Fruit fly (Drosophila melanogaster) whole organism, embryonic: ENCODE measurements around the gene CG13965.
A peak's percentile ranks its signal among the peaks of the same experiment; 100 is the strongest.

Experiments used
- CG10321 ChIP-seq: fragments of 200-800 bp; sonication (Bioruptor generic); IDR thresholded peaks from 2 replicates; pipeline ENCODE4 v1.3.6; 2022; ENCODE audit warnings: missing biosample characterization, missing genetic modification characterization
- CG10979 ChIP-seq: fragments of 200-800 bp; sonication (Bioruptor generic); optimal IDR thresholded peaks from 2 replicates; lab custom pipeline; 2018; ENCODE audit warnings: missing biosample characterization, mild to moderate bottlenecking, missing genetic modification characterization, moderate library complexity
- CG12744 ChIP-seq: fragments of 200-800 bp; sonication (Bioruptor generic); optimal IDR thresholded peaks from 2 replicates; lab custom pipeline; 2016; ENCODE audit warnings: missing biosample characterization, missing genetic modification characterization
- CG12942 ChIP-seq: fragments of 200-800 bp; sonication (Bioruptor generic); optimal IDR thresholded peaks from 3 replicates; lab custom pipeline; 2016; ENCODE audit warnings: missing biosample characterization, missing genetic modification characterization
- CG13624 ChIP-seq: fragments of 200-800 bp; sonication (Bioruptor generic); optimal IDR thresholded peaks from 2 replicates; lab custom pipeline; 2016; ENCODE audit warnings: missing biosample characterization, missing genetic modification characterization
- CG34224 ChIP-seq: fragments of 200-800 bp; sonication (Bioruptor generic); IDR thresholded peaks from 3 replicates; pipeline ENCODE4 v1.3.6; 2022; ENCODE audit warnings: missing biosample characterization, missing genetic modification characterization; ENCODE audit not compliant: partially characterized antibody
- CG34376 ChIP-seq: fragments of 200-800 bp; sonication (Bioruptor generic); optimal IDR thresholded peaks from 2 replicates; lab custom pipeline; 2018; ENCODE audit warnings: missing biosample characterization, mild to moderate bottlenecking, missing genetic modification characterization
- CG34422 ChIP-seq: fragments of 200-800 bp; sonication (Bioruptor generic); IDR thresholded peaks from 3 replicates; pipeline ENCODE4 v1.3.6; 2022; ENCODE audit warnings: missing biosample characterization, missing genetic modification characterization
- CG3726 ChIP-seq: fragments of 200-800 bp; sonication (Bioruptor generic); IDR thresholded peaks from 3 replicates; pipeline ENCODE4, ENCODE4 v1.3.6; 2022; ENCODE audit warnings: missing biosample characterization, missing genetic modification characterization
- CG3838 ChIP-seq: fragments of 200-800 bp; sonication (Bioruptor generic); optimal IDR thresholded peaks from 3 replicates; lab custom pipeline; 2016; ENCODE audit warnings: missing biosample characterization, missing genetic modification characterization
- CG4328 ChIP-seq: fragments of 200-800 bp; sonication (Bioruptor generic); optimal IDR thresholded peaks from 3 replicates; lab custom pipeline; 2017; ENCODE audit warnings: missing biosample characterization, missing genetic modification reagents, missing genetic modification characterization
- CG5180 ChIP-seq: fragments of 200-800 bp; sonication (Bioruptor generic); optimal IDR thresholded peaks from 3 replicates; lab custom pipeline; 2017; ENCODE audit warnings: missing biosample characterization, missing genetic modification characterization, mild to moderate bottlenecking, moderate library complexity, missing genetic modification reagents
- CG6813 ChIP-seq: fragments of 200-800 bp; sonication (Bioruptor generic); optimal IDR thresholded peaks from 2 replicates; lab custom pipeline; 2017; ENCODE audit warnings: missing biosample characterization, missing genetic modification characterization, mild to moderate bottlenecking, moderate library complexity, missing genetic modification reagents
- CG8359 ChIP-seq: fragments of 200-800 bp; sonication (Bioruptor generic); optimal IDR thresholded peaks from 2 replicates; lab custom pipeline; 2017; ENCODE audit warnings: missing biosample characterization, mild to moderate bottlenecking, missing genetic modification characterization, borderline replicate concordance
- CG8765 ChIP-seq: fragments of 200-800 bp; sonication (Bioruptor generic); IDR thresholded peaks from 2 replicates; pipeline ENCODE4 v1.3.6; 2022; ENCODE audit warnings: missing biosample characterization, missing genetic modification characterization
- CG8924 ChIP-seq: fragments of 200-800 bp; optimal IDR thresholded peaks from 3 replicates; lab custom pipeline; 2019; ENCODE audit warnings: missing biosample characterization, mild to moderate bottlenecking, missing genetic modification characterization, moderate library complexity
- CG9817 ChIP-seq: fragments of 200-800 bp; sonication (Bioruptor generic); optimal IDR thresholded peaks from 2 replicates; lab custom pipeline; 2018; ENCODE audit warnings: missing biosample characterization, mild to moderate bottlenecking, missing genetic modification characterization, moderate library complexity
- CG9876 ChIP-seq: fragments of 200-800 bp; sonication (Bioruptor generic); optimal IDR thresholded peaks from 2 replicates; lab custom pipeline; 2016; ENCODE audit warnings: missing biosample characterization, missing genetic modification characterization
- Dll ChIP-seq: fragments of 200-800 bp; sonication (Bioruptor generic); IDR thresholded peaks from 4 replicates; pipeline ENCODE4 v1.3.6; 2022; ENCODE audit warnings: missing biosample characterization, missing genetic modification characterization; ENCODE audit not compliant: partially characterized antibody
- Fer1 ChIP-seq: fragments of 200-800 bp; sonication (Bioruptor generic); optimal IDR thresholded peaks from 2 replicates; lab custom pipeline; 2017; ENCODE audit warnings: missing biosample characterization, mild to moderate bottlenecking, missing genetic modification characterization
- GATAe ChIP-seq: fragments of 200-800 bp; sonication (Bioruptor generic); conservative IDR thresholded peaks from 2 replicates; pipeline ENCODE4 v1.3.6; 2022; ENCODE audit warnings: missing biosample characterization, missing genetic modification characterization
- Gsc ChIP-seq: fragments of 200-800 bp; sonication (Bioruptor generic); IDR thresholded peaks from 2 replicates; pipeline ENCODE4 v1.3.6; 2022; ENCODE audit warnings: missing biosample characterization, missing genetic modification characterization
- HLH4C ChIP-seq: fragments of 200-800 bp; sonication (Bioruptor generic); IDR thresholded peaks from 3 replicates; pipeline ENCODE4 v1.3.6; 2022; ENCODE audit warnings: missing biosample characterization, missing genetic modification characterization; ENCODE audit not compliant: partially characterized antibody
- Hey ChIP-seq: fragments of 200-800 bp; sonication (Bioruptor generic); optimal IDR thresholded peaks from 3 replicates; lab custom pipeline; 2018; ENCODE audit warnings: missing biosample characterization, mild to moderate bottlenecking, missing genetic modification characterization
- Lim3 ChIP-seq: fragments of 200-800 bp; sonication (Bioruptor generic); IDR thresholded peaks from 2 replicates; pipeline ENCODE4 v1.3.6; 2022; ENCODE audit warnings: missing biosample characterization, missing genetic modification characterization
- Nf-YB ChIP-seq: fragments of 200-800 bp; sonication (Bioruptor generic); optimal IDR thresholded peaks from 3 replicates; lab custom pipeline; 2019; ENCODE audit warnings: missing biosample characterization, mild to moderate bottlenecking, missing genetic modification characterization, moderate library complexity
- Poxn ChIP-seq: fragments of 200-800 bp; sonication (Bioruptor generic); IDR thresholded peaks from 2 replicates; pipeline ENCODE4 v1.3.6; 2022; ENCODE audit warnings: missing biosample characterization, missing genetic modification characterization
- Sox102F ChIP-seq: fragments of 200-800 bp; sonication (Bioruptor generic); optimal IDR thresholded peaks from 2 replicates; lab custom pipeline; 2018; ENCODE audit warnings: missing biosample characterization, mild to moderate bottlenecking, missing genetic modification characterization, moderate library complexity
- TFAM ChIP-seq: fragments of 200-800 bp; sonication (Bioruptor generic); optimal IDR thresholded peaks from 2 replicates; lab custom pipeline; 2017; ENCODE audit warnings: missing biosample characterization, missing genetic modification characterization, inconsistent platforms
- amos ChIP-seq: fragments of 200-800 bp; sonication (Bioruptor generic); IDR thresholded peaks from 2 replicates; pipeline ENCODE4 v1.3.6; 2022; ENCODE audit warnings: missing biosample characterization, missing genetic modification characterization; ENCODE audit not compliant: partially characterized antibody
- ash1 ChIP-seq: fragments of 200-800 bp; sonication (Bioruptor generic); optimal IDR thresholded peaks from 2 replicates; lab custom pipeline; 2018; ENCODE audit warnings: missing biosample characterization, mild to moderate bottlenecking, missing genetic modification characterization
- chif ChIP-seq, 2 experiments: fragments of 200-800 bp; sonication (Bioruptor generic); optimal IDR thresholded peaks; 3 replicates each; lab custom pipeline; 2016; ENCODE audit warnings: missing biosample characterization in 2 of 2, missing genetic modification characterization in 2 of 2
- crc ChIP-seq: fragments of 200-800 bp; sonication (Bioruptor generic); optimal IDR thresholded peaks from 2 replicates; lab custom pipeline; 2016; ENCODE audit warnings: missing biosample characterization, missing genetic modification characterization
- en ChIP-seq: fragments of 200-800 bp; sonication (Bioruptor generic); optimal IDR thresholded peaks from 2 replicates; lab custom pipeline; 2016; ENCODE audit warnings: missing biosample characterization, missing genetic modification characterization
- fd3F ChIP-seq: fragments of 200-800 bp; sonication (Bioruptor generic); optimal IDR thresholded peaks from 2 replicates; lab custom pipeline; 2018; ENCODE audit warnings: missing biosample characterization, mild to moderate bottlenecking, missing genetic modification characterization, moderate library complexity
- gsb ChIP-seq: fragments of 200-800 bp; sonication (Bioruptor generic); IDR thresholded peaks from 2 replicates; pipeline ENCODE4 v1.3.6; 2022; ENCODE audit warnings: missing biosample characterization, missing genetic modification characterization
- ind ChIP-seq: fragments of 200-800 bp; sonication (Bioruptor generic); optimal IDR thresholded peaks from 3 replicates; lab custom pipeline; 2016; ENCODE audit warnings: missing biosample characterization, missing genetic modification characterization
- kni ChIP-seq: fragments of 200-800 bp; sonication (Bioruptor generic); optimal IDR thresholded peaks from 3 replicates; lab custom pipeline; 2017; ENCODE audit warnings: mild to moderate bottlenecking, missing biosample characterization, missing genetic modification reagents, missing genetic modification characterization
- lola ChIP-seq, 3 experiments: fragments of >200 bp in 2 of 3; fragments of 200-800 bp in 1 of 3; sonication (Bioruptor generic) in 1 of 3; optimal IDR thresholded peaks; 2 replicates each; lab custom pipeline; 2017 to 2019; ENCODE audit warnings: missing biosample characterization in 3 of 3, missing genetic modification characterization in 3 of 3, mild to moderate bottlenecking in 1 of 3, moderate library complexity in 1 of 3
- p53 ChIP-seq: fragments of 200-800 bp; sonication (Bioruptor generic); optimal IDR thresholded peaks from 2 replicates; lab custom pipeline; 2016; ENCODE audit warnings: missing biosample characterization, missing genetic modification characterization
- pan ChIP-seq, 4 experiments: fragments of >200 bp in 3 of 4; fragments of 200-800 bp in 1 of 4; sonication (Bioruptor generic) in 1 of 4; optimal IDR thresholded peaks in 3 of 4; IDR thresholded peaks in 1 of 4; 2 replicates each; pipeline versions ENCODE4 v1.3.6 to Lab custom; 2017 to 2022; ENCODE audit warnings: missing biosample characterization in 2 of 4, missing genetic modification characterization in 2 of 4, mixed read lengths in 1 of 4
- pb ChIP-seq: fragments of 200-800 bp; sonication (Bioruptor generic); optimal IDR thresholded peaks from 3 replicates; lab custom pipeline; 2016; ENCODE audit warnings: missing biosample characterization, missing genetic modification characterization
- sima ChIP-seq: fragments of 200-800 bp; sonication (Bioruptor generic); optimal IDR thresholded peaks from 2 replicates; lab custom pipeline; 2016; ENCODE audit warnings: missing biosample characterization, missing genetic modification characterization
- slou ChIP-seq: fragments of 200-800 bp; sonication (Bioruptor generic); optimal IDR thresholded peaks from 3 replicates; lab custom pipeline; 2016; ENCODE audit warnings: missing biosample characterization, missing genetic modification characterization
- trem ChIP-seq: fragments of 200-800 bp; optimal IDR thresholded peaks from 3 replicates; lab custom pipeline; 2019; ENCODE audit warnings: missing biosample characterization, mild to moderate bottlenecking, missing genetic modification characterization, moderate library complexity
- vfl ChIP-seq: fragments of 200-800 bp; sonication (Bioruptor generic); optimal IDR thresholded peaks from 2 replicates; lab custom pipeline; 2016; ENCODE audit warnings: missing biosample characterization, missing genetic modification characterization
- z ChIP-seq: fragments of 200-800 bp; sonication (Bioruptor generic); IDR thresholded peaks from 3 replicates; pipeline ENCODE4 v1.3.6; 2022; ENCODE audit warnings: missing biosample characterization, missing genetic modification characterization
- zen2 ChIP-seq: fragments of 200-800 bp; sonication (Bioruptor generic); IDR thresholded peaks from 3 replicates; pipeline ENCODE4 v1.3.6; 2022; ENCODE audit warnings: missing biosample characterization, missing genetic modification characterization; ENCODE audit not compliant: partially characterized antibody
- zf30C ChIP-seq: fragments of 200-800 bp; sonication (Bioruptor generic); optimal IDR thresholded peaks from 3 replicates; lab custom pipeline; 2018; ENCODE audit warnings: missing biosample characterization, mild to moderate bottlenecking, missing genetic modification characterization

The CG13965 gene

dm6 chr2L:19941352-19941851 lies 20.8 kb downstream of the CG13965 start (continued):
- TF ChIP-seq CG5180, result peak; percentile 53
- TF ChIP-seq CG9876 (GFP tag; lab: Kevin White, UChicago), result peak; percentile 79
- TF ChIP-seq ind (GFP tag; lab: Kevin White, UChicago), result peak; percentile 85
- no peak for TF ChIP-seq Dll (GFP tag; lab: Robert Waterston, UW)
- peak; percentile 81 for TF ChIP-seq CG8924 (tag; lab: Kevin White, UChicago)
- peak; percentile 80 for TF ChIP-seq fd3F (GFP tag; lab: Kevin White, UChicago)
- no peak for TF ChIP-seq ash1
- no peak for TF ChIP-seq z
- TF ChIP-seq trem (tag; lab: Kevin White, UChicago), result peak; percentile 20
- peak; percentile 83 for TF ChIP-seq Fer1 (GFP tag; lab: Kevin White, UChicago)
- TF ChIP-seq CG3726, result peak; percentile 71; the same call in 2 of the 3 replicates
- TF ChIP-seq chif (GFP tag; optimal IDR thresholded peaks at IDR 0.05; lab: Kevin White, UChicago), result peak; percentile 82 to 83
- no peak for TF ChIP-seq CG4328 (GFP tag; lab: Kevin White, UChicago)
- no peak for TF ChIP-seq pan (optimal IDR thresholded peaks at IDR 0.05; lab: Kevin White, UChicago)
- TF ChIP-seq pan (GFP tag; optimal IDR thresholded peaks at IDR 0.05 in 1 of 2, IDR thresholded peaks at IDR 0.05 in 1 of 2), result peak in 1 of 2 experiments; percentile 93
- TF ChIP-seq zf30C (GFP tag; lab: Kevin White, UChicago), result peak; percentile 28
- TF ChIP-seq CG6813 (GFP tag; lab: Kevin White, UChicago), result peak; percentile 76
- TF ChIP-seq lola (GFP tag; optimal IDR thresholded peaks at IDR 0.05; lab: Kevin White, UChicago), result peak in 1 of 3 experiments; percentile 72
- peak; percentile 24 for TF ChIP-seq CG8359
- no peak for TF ChIP-seq CG34224 (GFP tag; lab: Robert Waterston, UW)
- TF ChIP-seq CG13624, result peak; percentile 62
- peak; percentile 2 for TF ChIP-seq sima
- peak; percentile 59 for TF ChIP-seq GATAe (GFP tag; lab: Robert Waterston, UW)
- peak; percentile 69 for TF ChIP-seq crc (GFP tag; lab: Kevin White, UChicago)
- peak; percentile 75 for TF ChIP-seq CG10979
- peak; percentile 79 for TF ChIP-seq Poxn (GFP tag; lab: Robert Waterston, UW)
- peak; percentile 37 for TF ChIP-seq kni (GFP tag; lab: Kevin White, UChicago)
- peak; percentile 80 for TF ChIP-seq vfl (GFP tag; lab: Kevin White, UChicago)
- peak; percentile 51 for TF ChIP-seq en (GFP tag; lab: Kevin White, UChicago)
- TF ChIP-seq CG12942 (GFP tag; lab: Kevin White, UChicago), result peak; percentile 70
- peak; percentile 86 for TF ChIP-seq CG12744
- TF ChIP-seq CG34422 (GFP tag; lab: Robert Waterston, UW), result peak; percentile 94
- no peak for TF ChIP-seq zen2 (GFP tag; lab: Robert Waterston, UW)
- TF ChIP-seq CG10321, result 0 out of 2 replicates have a peak, but pooled peaks have one; percentile 34
- peak; percentile 35; the same call in 1 of the 2 replicates for TF ChIP-seq Lim3
- TF ChIP-seq HLH4C, result no peak
- peak; percentile 76 for TF ChIP-seq CG8765 (GFP tag; lab: Robert Waterston, UW)
- no peak for TF ChIP-seq Hey (tag; lab: Kevin White, UChicago)
- TF ChIP-seq TFAM (GFP tag; lab: Kevin White, UChicago), result peak; percentile 25
- peak; percentile 67 for TF ChIP-seq p53 (GFP tag; lab: Kevin White, UChicago)
- TF ChIP-seq CG9817 (tag; lab: Kevin White, UChicago), result peak; percentile 79
- TF ChIP-seq gsb (GFP tag; lab: Robert Waterston, UW), result peak; percentile 88
- peak; percentile 27 for TF ChIP-seq slou (GFP tag; lab: Kevin White, UChicago)
- TF ChIP-seq CG34376 (GFP tag; lab: Kevin White, UChicago), result peak; percentile 47
- peak; percentile 64 for TF ChIP-seq CG3838 (GFP tag; lab: Kevin White, UChicago)
- TF ChIP-seq Nf-YB (GFP tag; lab: Kevin White, UChicago), result peak; percentile 50
- TF ChIP-seq Sox102F (GFP tag; lab: Kevin White, UChicago), result peak; percentile 84
- no peak for TF ChIP-seq amos (GFP tag; lab: Robert Waterston, UW)
- TF ChIP-seq Gsc (GFP tag; lab: Robert Waterston, UW), result peak; percentile 68
- TF ChIP-seq pb, result peak; percentile 55
